Worm (Caenorhabditis elegans): Measurements from ENCODE around the gene spdl-1.

DNA sequence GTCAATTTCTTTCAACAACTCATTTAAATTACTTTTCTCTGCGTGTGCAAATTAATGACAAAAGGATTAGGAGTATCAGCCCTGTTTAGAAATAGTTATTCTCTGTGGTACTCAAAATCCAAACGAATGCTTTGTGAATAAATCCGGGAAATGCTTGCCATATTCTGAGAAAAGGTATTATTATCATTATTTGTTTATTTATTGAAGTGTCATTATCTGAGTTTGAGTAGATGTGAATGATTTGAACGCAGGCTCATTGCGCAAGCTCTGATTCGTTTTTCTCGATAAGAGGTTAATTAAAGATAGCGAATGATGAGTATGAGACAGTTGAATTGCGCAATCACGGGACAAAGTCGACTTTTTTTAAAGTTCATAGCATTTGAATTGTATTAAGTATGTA is 46.5 kb downstream of the spdl-1 start:
- no peak for TF ChIP-seq eyg-1 (tag; optimal IDR thresholded peaks at IDR 0.05)
- TF ChIP-seq pax-1 (tag; optimal IDR thresholded peaks at IDR 0.05) = no peak
- TF ChIP-seq lim-6 (tag; optimal IDR thresholded peaks at IDR 0.05) = no peak
- no peak for TF ChIP-seq nhr-11 (tag; optimal IDR thresholded peaks at IDR 0.05)
- TF ChIP-seq ttx-3 (tag; optimal IDR thresholded peaks at IDR 0.05) = no peak
- TF ChIP-seq hlh-6 (tag; optimal IDR thresholded peaks at IDR 0.05) = no peak
- TF ChIP-seq dmd-4 (tag; optimal IDR thresholded peaks at IDR 0.05; ENCODE audit: borderline replicate concordance) = no peak
- TF ChIP-seq gmeb-2 (tag; optimal IDR thresholded peaks at IDR 0.05) = no peak
- TF ChIP-seq pha-4 (tag; optimal IDR thresholded peaks at IDR 0.05) = no peak
- no peak for TF ChIP-seq unc-42 (tag; optimal IDR thresholded peaks at IDR 0.05)
- peak; percentile 93 for TF ChIP-seq elt-2 (tag; optimal IDR thresholded peaks at IDR 0.05)
- TF ChIP-seq ets-4 (tag; optimal IDR thresholded peaks at IDR 0.05) = no peak
- no peak for TF ChIP-seq F13H6.1 (tag; optimal IDR thresholded peaks at IDR 0.05)
- TF ChIP-seq mec-3 (tag; optimal IDR thresholded peaks at IDR 0.05; ENCODE audit: borderline replicate concordance) = no peak
